Worm (Caenorhabditis elegans): ENCODE results near the gene sas-6.

ce11 chrIV:13742244-13742643 lies 46.3 kb downstream of the sas-6 start, which contains the start of gene C47A4.3:
- TF ChIP-seq nhr-42 (GFP tag; IDR thresholded peaks at IDR 0.05) = no peak
- no peak for TF ChIP-seq nhr-77 (tag; optimal IDR thresholded peaks at IDR 0.05)
- no peak for TF ChIP-seq zag-1 (tag; optimal IDR thresholded peaks at IDR 0.05)
- TF ChIP-seq Y5F2A.4 (GFP tag; optimal IDR thresholded peaks at IDR 0.05) = no peak
- no peak for TF ChIP-seq nhr-237 (tag; optimal IDR thresholded peaks at IDR 0.05)
